Worm (Caenorhabditis elegans) whole organism, L3 larva: ENCODE results near the gene C13E3.1.

ENCODE experiments used
- ama-1 ChIP-seq: fragments of 150-350 bp; optimal IDR thresholded peaks from 2 replicates; lab custom pipeline; 2018
- elt-2 ChIP-seq: sonication (generic microtip); optimal IDR thresholded peaks from 2 replicates; lab custom pipeline; 2016; ENCODE audit warnings: missing genetic modification reagents, mild to moderate bottlenecking, missing genetic modification characterization, missing compliant biosample characterization
- lin-39 ChIP-seq: fragments of 150-350 bp; optimal IDR thresholded peaks from 2 replicates; lab custom pipeline; 2018; ENCODE audit warnings: missing biosample characterization, missing genetic modification reagents, missing genetic modification characterization
- nfya-1 ChIP-seq: sonication (generic microtip); optimal IDR thresholded peaks from 2 replicates; lab custom pipeline; 2017; ENCODE audit warnings: missing genetic modification characterization, mild to moderate bottlenecking, missing compliant biosample characterization, antibody characterized with exemption, moderate library complexity; ENCODE audit not compliant: insufficient read depth
- nhr-11 ChIP-seq: fragments of 150-350 bp; optimal IDR thresholded peaks from 2 replicates; lab custom pipeline; 2014; ENCODE audit warnings: missing biosample characterization, missing genetic modification characterization
- nhr-25 ChIP-seq: sonication (generic microtip); optimal IDR thresholded peaks from 2 replicates; lab custom pipeline; 2017; ENCODE audit warnings: missing biosample characterization, missing genetic modification characterization
- nhr-67 ChIP-seq: fragments of 150-350 bp; optimal IDR thresholded peaks from 2 replicates; lab custom pipeline; 2014; ENCODE audit warnings: missing biosample characterization, missing genetic modification characterization
- nhr-76 ChIP-seq: fragments of 150-350 bp; sonication (generic microtip); optimal IDR thresholded peaks from 5 replicates; lab custom pipeline; 2014; ENCODE audit warnings: missing biosample characterization, missing genetic modification characterization
- sea-2 ChIP-seq: fragments of 150-350 bp; sonication (generic microtip); optimal IDR thresholded peaks from 4 replicates; lab custom pipeline; 2014; ENCODE audit warnings: missing biosample characterization, missing genetic modification reagents, missing genetic modification characterization
- unc-62 ChIP-seq: fragments of 150-350 bp; sonication (generic microtip); optimal IDR thresholded peaks from 4 replicates; lab custom pipeline; 2014; ENCODE audit warnings: missing biosample characterization, missing genetic modification reagents, missing genetic modification characterization

DNA sequence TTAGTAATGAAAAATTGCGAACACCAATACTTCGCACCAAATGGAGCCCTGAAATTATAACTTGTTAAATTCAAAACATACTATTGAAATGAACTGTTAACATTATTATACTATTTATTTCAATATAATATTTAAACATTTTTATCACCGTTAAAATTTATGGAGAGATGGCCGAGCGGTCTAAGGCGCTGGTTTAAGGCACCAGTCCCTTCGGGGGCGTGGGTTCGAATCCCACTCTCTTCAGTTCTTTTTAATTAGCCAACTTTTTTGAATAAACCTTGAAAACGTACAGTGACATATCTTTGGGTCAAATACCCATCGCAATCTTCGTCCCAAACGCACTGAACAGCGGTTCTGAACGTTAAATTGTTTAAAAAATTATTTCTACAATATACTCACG is 46.5 kb downstream of the C13E3.1 start:
- TF ChIP-seq nhr-67 (tag; lab: Kevin White, UChicago) (no peak), nhr-76 (no peak), nhr-25 (tag; lab: Kevin White, UChicago) (no peak), unc-62 (GFP tag; lab: Kevin White, UChicago) (no peak), nhr-11 (tag; lab: Kevin White, UChicago) (no peak), lin-39 (tag; lab: Kevin White, UChicago) (no peak), ama-1 (lab: Kevin White, UChicago) (no peak), nfya-1 (tag; lab: Kevin White, UChicago) (no peak), elt-2 (tag; lab: Kevin White, UChicago) (peak; percentile 1), sea-2 (GFP tag; lab: Kevin White, UChicago) (no peak)
